Worm (Caenorhabditis elegans) whole organism, L3 larva: ENCODE measurements around the gene sru-25.
A peak's percentile ranks its signal among the peaks of the same experiment; 100 is the strongest.

ENCODE experiments used
- R02D3.7 ChIP-seq: fragments of 150-350 bp; optimal IDR thresholded peaks from 2 replicates; lab custom pipeline; 2014; ENCODE audit warnings: missing biosample characterization, missing genetic modification characterization
- ZK546.5 ChIP-seq: sonication (generic microtip); optimal IDR thresholded peaks from 2 replicates; lab custom pipeline; 2017; ENCODE audit warnings: missing biosample characterization, missing genetic modification characterization
- ama-1 ChIP-seq: fragments of 150-350 bp; optimal IDR thresholded peaks from 2 replicates; lab custom pipeline; 2018
- ceh-16 ChIP-seq: sonication (generic microtip); optimal IDR thresholded peaks from 2 replicates; lab custom pipeline; 2017; ENCODE audit warnings: missing biosample characterization, missing genetic modification characterization
- ceh-28 ChIP-seq: fragments of 150-350 bp; optimal IDR thresholded peaks from 2 replicates; lab custom pipeline; 2014; ENCODE audit warnings: missing biosample characterization, missing genetic modification reagents, missing genetic modification characterization
- ceh-82 ChIP-seq: fragments of 150-350 bp; optimal IDR thresholded peaks from 2 replicates; lab custom pipeline; 2014; ENCODE audit warnings: missing biosample characterization, missing genetic modification characterization
- ceh-9 ChIP-seq: sonication (generic microtip); optimal IDR thresholded peaks from 2 replicates; lab custom pipeline; 2018; ENCODE audit warnings: missing biosample characterization, missing genetic modification characterization
- daf-12 ChIP-seq: fragments of 150-350 bp; optimal IDR thresholded peaks from 2 replicates; lab custom pipeline; 2014; ENCODE audit warnings: missing biosample characterization, missing genetic modification reagents, missing genetic modification characterization
- egl-27 ChIP-seq: sonication (generic microtip); optimal IDR thresholded peaks from 4 replicates; lab custom pipeline; 2017; ENCODE audit warnings: missing biosample characterization, missing genetic modification reagents, missing genetic modification characterization
- egl-5 ChIP-seq: fragments of 150-350 bp; optimal IDR thresholded peaks from 2 replicates; lab custom pipeline; 2017; ENCODE audit warnings: missing biosample characterization, missing genetic modification reagents, missing genetic modification characterization, inconsistent platforms
- elt-1 ChIP-seq: fragments of 150-350 bp; optimal IDR thresholded peaks from 2 replicates; lab custom pipeline; 2014; ENCODE audit warnings: missing biosample characterization, missing genetic modification characterization
- elt-2 ChIP-seq: sonication (generic microtip); optimal IDR thresholded peaks from 2 replicates; lab custom pipeline; 2016; ENCODE audit warnings: missing genetic modification reagents, mild to moderate bottlenecking, missing genetic modification characterization, missing compliant biosample characterization
- eor-1 ChIP-seq, 2 experiments: fragments of 150-350 bp; optimal IDR thresholded peaks; 2 replicates each; lab custom pipeline; 2014 to 2018; ENCODE audit warnings: missing biosample characterization in 2 of 2, missing genetic modification characterization in 2 of 2
- fkh-10 ChIP-seq: sonication (generic microtip); optimal IDR thresholded peaks from 2 replicates; lab custom pipeline; 2017; ENCODE audit warnings: missing biosample characterization, missing genetic modification reagents, missing genetic modification characterization
- fos-1 ChIP-seq: fragments of 150-350 bp; optimal IDR thresholded peaks from 2 replicates; lab custom pipeline; 2014; ENCODE audit warnings: missing biosample characterization, missing genetic modification characterization
- hmg-11 ChIP-seq: sonication (generic microtip); optimal IDR thresholded peaks from 2 replicates; lab custom pipeline; 2016; ENCODE audit warnings: missing genetic modification characterization, missing compliant biosample characterization
- lin-15B ChIP-seq: fragments of 150-350 bp; optimal IDR thresholded peaks from 2 replicates; lab custom pipeline; 2014; ENCODE audit warnings: missing biosample characterization, missing genetic modification characterization
- lin-39 ChIP-seq: fragments of 150-350 bp; optimal IDR thresholded peaks from 2 replicates; lab custom pipeline; 2018; ENCODE audit warnings: missing biosample characterization, missing genetic modification reagents, missing genetic modification characterization
- lsy-12 ChIP-seq: sonication (generic microtip); optimal IDR thresholded peaks from 2 replicates; lab custom pipeline; 2016; ENCODE audit warnings: mild to moderate bottlenecking, missing genetic modification characterization, missing compliant biosample characterization
- mdl-1 ChIP-seq: fragments of 150-350 bp; optimal IDR thresholded peaks from 2 replicates; lab custom pipeline; 2014; ENCODE audit warnings: missing biosample characterization, missing genetic modification characterization
- mml-1 ChIP-seq: fragments of 150-350 bp; sonication (generic microtip); optimal IDR thresholded peaks from 3 replicates; lab custom pipeline; 2014; ENCODE audit warnings: missing biosample characterization, missing genetic modification characterization
- nfya-1 ChIP-seq: sonication (generic microtip); optimal IDR thresholded peaks from 2 replicates; lab custom pipeline; 2017; ENCODE audit warnings: missing genetic modification characterization, mild to moderate bottlenecking, missing compliant biosample characterization, antibody characterized with exemption, moderate library complexity; ENCODE audit not compliant: insufficient read depth
- nhr-11 ChIP-seq: fragments of 150-350 bp; optimal IDR thresholded peaks from 2 replicates; lab custom pipeline; 2014; ENCODE audit warnings: missing biosample characterization, missing genetic modification characterization
- nhr-12 ChIP-seq: fragments of 150-350 bp; optimal IDR thresholded peaks from 2 replicates; lab custom pipeline; 2014; ENCODE audit warnings: missing biosample characterization, missing genetic modification characterization
- nhr-23 ChIP-seq: fragments of 150-350 bp; optimal IDR thresholded peaks from 2 replicates; lab custom pipeline; 2014; ENCODE audit warnings: missing biosample characterization, missing genetic modification reagents, missing genetic modification characterization
- nhr-237 ChIP-seq: fragments of 150-350 bp; optimal IDR thresholded peaks from 2 replicates; lab custom pipeline; 2014; ENCODE audit warnings: missing biosample characterization, missing genetic modification characterization
- nhr-25 ChIP-seq: sonication (generic microtip); optimal IDR thresholded peaks from 2 replicates; lab custom pipeline; 2017; ENCODE audit warnings: missing biosample characterization, missing genetic modification characterization
- nhr-43 ChIP-seq: sonication (generic microtip); optimal IDR thresholded peaks from 2 replicates; lab custom pipeline; 2016; ENCODE audit warnings: mild to moderate bottlenecking, missing genetic modification characterization, missing compliant biosample characterization; ENCODE audit not compliant: poor library complexity, severe bottlenecking
- nhr-67 ChIP-seq: fragments of 150-350 bp; optimal IDR thresholded peaks from 2 replicates; lab custom pipeline; 2014; ENCODE audit warnings: missing biosample characterization, missing genetic modification characterization
- pha-4 ChIP-seq: fragments of 150-350 bp; optimal IDR thresholded peaks from 2 replicates; lab custom pipeline; 2014; ENCODE audit warnings: missing biosample characterization, missing genetic modification reagents, missing genetic modification characterization
- pqm-1 ChIP-seq: fragments of 150-350 bp; optimal IDR thresholded peaks from 2 replicates; lab custom pipeline; 2017; ENCODE audit warnings: missing biosample characterization, missing genetic modification characterization, inconsistent platforms
- sea-2 ChIP-seq: fragments of 150-350 bp; sonication (generic microtip); optimal IDR thresholded peaks from 4 replicates; lab custom pipeline; 2014; ENCODE audit warnings: missing biosample characterization, missing genetic modification reagents, missing genetic modification characterization
- skn-1 ChIP-seq: fragments of 150-350 bp; optimal IDR thresholded peaks from 2 replicates; lab custom pipeline; 2014; ENCODE audit warnings: missing biosample characterization, missing genetic modification characterization
- snpc-4 ChIP-seq: fragments of 150-350 bp; optimal IDR thresholded peaks from 2 replicates; lab custom pipeline; 2014; ENCODE audit warnings: missing biosample characterization, missing genetic modification characterization
- unc-62 ChIP-seq: fragments of 150-350 bp; sonication (generic microtip); optimal IDR thresholded peaks from 4 replicates; lab custom pipeline; 2014; ENCODE audit warnings: missing biosample characterization, missing genetic modification reagents, missing genetic modification characterization
- ztf-11 ChIP-seq: fragments of 150-350 bp; optimal IDR thresholded peaks from 2 replicates; lab custom pipeline; 2014; ENCODE audit warnings: missing biosample characterization, missing genetic modification characterization
- ztf-4 ChIP-seq: fragments of 150-350 bp; optimal IDR thresholded peaks from 2 replicates; lab custom pipeline; 2014; ENCODE audit warnings: missing biosample characterization, missing genetic modification characterization

The sru-25 gene

ce11 chrV:636281-636680 lies 37.8 kb downstream of the sru-25 start, which contains the start of gene pals-31:
pals-31 (plus strand) TSS chrV:636581.
- no peak for TF ChIP-seq ZK546.5
- TF ChIP-seq nhr-237 (tag; lab: Kevin White, UChicago): no peak
- TF ChIP-seq lsy-12 (tag; lab: Kevin White, UChicago): no peak
- no peak for TF ChIP-seq R02D3.7 (tag; lab: Kevin White, UChicago)
- no peak for TF ChIP-seq nhr-11
- no peak for TF ChIP-seq egl-5
- no peak for TF ChIP-seq unc-62 (GFP tag; lab: Kevin White, UChicago)
- no peak for TF ChIP-seq ama-1 (lab: Kevin White, UChicago)
- TF ChIP-seq fkh-10: no peak
- no peak for TF ChIP-seq lin-39 (tag; lab: Kevin White, UChicago)
- TF ChIP-seq nhr-12 (tag; lab: Kevin White, UChicago): no peak
- TF ChIP-seq ceh-9: no peak
- no peak for TF ChIP-seq ztf-4 (tag; lab: Kevin White, UChicago)

- peak; percentile 51 for TF ChIP-seq pqm-1 (tag; lab: Kevin White, UChicago)
- TF ChIP-seq egl-5: no peak
- no peak for TF ChIP-seq elt-1
- TF ChIP-seq nhr-25 (tag; lab: Kevin White, UChicago): peak; percentile 35
- peak; percentile 40 for TF ChIP-seq nhr-23 (tag; lab: Kevin White, UChicago)
- no peak for TF ChIP-seq daf-12 (tag; lab: Kevin White, UChicago)
- TF ChIP-seq nhr-43 (tag; lab: Kevin White, UChicago): no peak
- no peak for TF ChIP-seq fos-1 (tag; lab: Kevin White, UChicago)
- peak; percentile 52 for TF ChIP-seq pha-4 (tag; lab: Kevin White, UChicago)
- no peak for TF ChIP-seq sea-2 (GFP tag; lab: Kevin White, UChicago)
- TF ChIP-seq elt-2 (tag; lab: Kevin White, UChicago): peak; percentile 51
- peak; percentile 89 for TF ChIP-seq snpc-4
- no peak for TF ChIP-seq mdl-1 (tag; lab: Kevin White, UChicago)
These were observed 38.5 kb downstream of the sru-25 start for ce11 chrV:635630-636029.

DNA sequence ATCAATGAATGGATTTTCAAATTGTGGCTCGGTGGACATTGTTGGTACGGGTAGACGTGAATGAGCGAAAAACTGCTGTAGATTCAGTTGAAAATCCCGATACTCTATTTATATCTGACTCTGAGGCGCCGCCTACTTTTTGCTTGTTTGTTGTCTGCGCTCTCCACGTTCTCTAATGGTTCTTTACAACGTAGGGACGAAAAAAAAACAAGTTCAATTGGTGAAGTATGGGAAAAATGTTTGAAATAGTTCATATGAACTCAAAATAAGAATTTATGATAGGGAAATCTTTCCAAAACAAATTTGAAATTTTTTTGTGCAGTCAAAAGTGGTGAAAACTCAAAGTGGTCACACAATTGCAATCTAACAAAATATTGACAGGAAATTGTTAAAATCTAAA lies 39.3 kb downstream of the sru-25 start, which contains the start of gene F48G7.10:
F48G7.10 (minus strand) TSS at position 101 of the 400 bp plus-strand sequence.
- TF ChIP-seq hmg-11 (tag; lab: Kevin White, UChicago) (no peak), egl-27 (tag; lab: Kevin White, UChicago) (no peak), nhr-237 (tag; lab: Kevin White, UChicago) (no peak), sea-2 (GFP tag; lab: Kevin White, UChicago) (no peak)

DNA sequence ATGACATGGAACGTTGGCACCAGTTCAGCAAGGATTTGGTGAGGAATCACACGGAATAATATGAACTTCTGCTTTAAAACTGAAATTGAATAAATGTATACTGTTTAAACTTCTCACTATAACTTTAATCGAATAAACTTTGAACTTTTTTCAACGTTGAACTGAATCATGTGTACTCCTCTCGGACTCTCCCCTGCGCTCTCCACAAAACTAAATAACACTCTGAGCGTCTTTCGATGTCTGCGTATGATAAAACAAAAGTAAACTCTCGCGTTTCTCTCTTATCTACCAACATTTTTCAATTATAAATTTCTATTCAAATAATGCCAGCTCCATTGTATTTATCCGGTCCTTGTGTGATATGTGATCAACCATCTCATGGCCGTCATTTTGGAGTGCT lies 42.3 kb downstream of the sru-25 start:
- no peak for TF ChIP-seq nhr-25 (tag; lab: Kevin White, UChicago)
- no peak for TF ChIP-seq ztf-11 (tag; lab: Kevin White, UChicago)
- no peak for TF ChIP-seq nhr-67
- TF ChIP-seq mml-1 (tag; lab: Kevin White, UChicago): no peak
- no peak for TF ChIP-seq nfya-1 (tag; lab: Kevin White, UChicago)
- no peak for TF ChIP-seq nhr-23 (tag; lab: Kevin White, UChicago)
- TF ChIP-seq ceh-82 (tag; lab: Kevin White, UChicago): no peak
- TF ChIP-seq lin-15B (tag; lab: Kevin White, UChicago): no peak
- TF ChIP-seq elt-2 (tag; lab: Kevin White, UChicago): peak; percentile 25
- no peak for TF ChIP-seq fos-1 (tag; lab: Kevin White, UChicago)
- TF ChIP-seq snpc-4: peak; percentile 8
- no peak for TF ChIP-seq ama-1 (lab: Kevin White, UChicago)
- TF ChIP-seq pha-4 (tag; lab: Kevin White, UChicago): peak; percentile 59
- TF ChIP-seq skn-1: no peak
- no peak for TF ChIP-seq ceh-28 (tag; lab: Kevin White, UChicago)
- no peak for TF ChIP-seq ceh-16
- peak; percentile 10 for TF ChIP-seq pqm-1 (tag; lab: Kevin White, UChicago)
- TF ChIP-seq eor-1 (tag; optimal IDR thresholded peaks at IDR 0.05; lab: Kevin White, UChicago): no peak
- no peak for TF ChIP-seq ztf-4 (tag; lab: Kevin White, UChicago)
- TF ChIP-seq, all 47 proteins: peak for 4
